Fruit fly (Drosophila melanogaster) whole organism, embryonic: ENCODE data around the gene CG34347.
A peak's percentile ranks its signal among the peaks of the same experiment; 100 is the strongest.

Source experiments
- CG13894 ChIP-seq: fragments of 200-800 bp; sonication (Bioruptor generic); optimal IDR thresholded peaks from 3 replicates; lab custom pipeline; 2018; ENCODE audit warnings: missing biosample characterization, mild to moderate bottlenecking, missing genetic modification characterization, moderate library complexity
- CG14860 ChIP-seq: fragments of 200-800 bp; sonication (Bioruptor generic); IDR thresholded peaks from 3 replicates; pipeline ENCODE4 v1.3.6; 2022; ENCODE audit warnings: missing biosample characterization, missing genetic modification characterization; ENCODE audit not compliant: partially characterized antibody
- CG17361 ChIP-seq: fragments of 200-800 bp; sonication (Bioruptor generic); IDR thresholded peaks from 3 replicates; pipeline ENCODE4 v1.3.6; 2022; ENCODE audit warnings: missing biosample characterization, missing genetic modification characterization
- CG18476 ChIP-seq: fragments of 200-800 bp; sonication (Bioruptor generic); optimal IDR thresholded peaks from 2 replicates; lab custom pipeline; 2016; ENCODE audit warnings: missing biosample characterization, mild to moderate bottlenecking, missing genetic modification characterization
- CG32532 ChIP-seq: fragments of 200-800 bp; sonication (Bioruptor generic); IDR thresholded peaks from 2 replicates; pipeline ENCODE4 v1.3.6; 2022; ENCODE audit warnings: missing biosample characterization, missing genetic modification characterization
- CG5180 ChIP-seq: fragments of 200-800 bp; sonication (Bioruptor generic); optimal IDR thresholded peaks from 3 replicates; lab custom pipeline; 2017; ENCODE audit warnings: missing biosample characterization, missing genetic modification characterization, mild to moderate bottlenecking, moderate library complexity, missing genetic modification reagents
- CG7357 ChIP-seq: fragments of 200-800 bp; sonication (Bioruptor generic); IDR thresholded peaks from 3 replicates; pipeline ENCODE4 v1.3.6; 2022; ENCODE audit warnings: missing biosample characterization, missing genetic modification characterization
- CG7556 ChIP-seq: fragments of 200-800 bp; sonication (Bioruptor generic); optimal IDR thresholded peaks from 2 replicates; lab custom pipeline; 2017; ENCODE audit warnings: missing biosample characterization, mild to moderate bottlenecking, missing genetic modification characterization
- CG8290 ChIP-seq, 3 experiments: fragments of 200-800 bp; sonication (Bioruptor generic); optimal IDR thresholded peaks; 2 replicates each; lab custom pipeline; 2016 to 2019; ENCODE audit warnings: missing biosample characterization in 3 of 3, missing genetic modification characterization in 3 of 3, mild to moderate bottlenecking in 2 of 3, moderate library complexity in 1 of 3
- CG8388 ChIP-seq: fragments of 200-800 bp; sonication (Bioruptor generic); optimal IDR thresholded peaks from 2 replicates; lab custom pipeline; 2019; ENCODE audit warnings: missing biosample characterization, mild to moderate bottlenecking, missing genetic modification characterization, moderate library complexity
- CoRest ChIP-seq: fragments of 200-800 bp; sonication (Bioruptor generic); optimal IDR thresholded peaks from 3 replicates; lab custom pipeline; 2018; ENCODE audit warnings: missing biosample characterization, mild to moderate bottlenecking, missing genetic modification characterization, moderate library complexity
- Dbx ChIP-seq: fragments of 200-800 bp; sonication (Bioruptor generic); IDR thresholded peaks from 3 replicates; pipeline ENCODE4 v1.3.6; 2022; ENCODE audit warnings: missing biosample characterization, missing genetic modification characterization
- Drgx ChIP-seq: fragments of 200-800 bp; sonication (Bioruptor generic); IDR thresholded peaks from 2 replicates; pipeline ENCODE4 v1.3.6; 2022; ENCODE audit warnings: missing biosample characterization, missing genetic modification characterization
- GATAe ChIP-seq: fragments of 200-800 bp; sonication (Bioruptor generic); conservative IDR thresholded peaks from 2 replicates; pipeline ENCODE4 v1.3.6; 2022; ENCODE audit warnings: missing biosample characterization, missing genetic modification characterization
- HLH3B ChIP-seq: fragments of 200-800 bp; sonication (Bioruptor generic); IDR thresholded peaks from 2 replicates; pipeline ENCODE4 v1.3.6; 2022; ENCODE audit warnings: missing biosample characterization, missing genetic modification characterization
- HLH4C ChIP-seq: fragments of 200-800 bp; sonication (Bioruptor generic); IDR thresholded peaks from 3 replicates; pipeline ENCODE4 v1.3.6; 2022; ENCODE audit warnings: missing biosample characterization, missing genetic modification characterization; ENCODE audit not compliant: partially characterized antibody
- Hr51 ChIP-seq, 2 experiments: fragments of 200-800 bp; sonication (Bioruptor generic); optimal IDR thresholded peaks; 2 replicates in 1 of 2; 3 replicates in 1 of 2; lab custom pipeline; 2016 to 2018; ENCODE audit warnings: missing biosample characterization in 2 of 2, missing genetic modification characterization in 2 of 2, mild to moderate bottlenecking in 1 of 2, moderate library complexity in 1 of 2
- MBD-R2 ChIP-seq: fragments of 200-800 bp; sonication (Bioruptor generic); IDR thresholded peaks from 2 replicates; pipeline ENCODE4 v1.3.6; 2022; ENCODE audit warnings: missing biosample characterization, missing genetic modification characterization
- Neu2 ChIP-seq: fragments of 200-800 bp; sonication (Bioruptor generic); optimal IDR thresholded peaks from 3 replicates; lab custom pipeline; 2016; ENCODE audit warnings: missing biosample characterization, missing genetic modification characterization, borderline replicate concordance
- Nf-YB ChIP-seq: fragments of 200-800 bp; sonication (Bioruptor generic); optimal IDR thresholded peaks from 3 replicates; lab custom pipeline; 2019; ENCODE audit warnings: missing biosample characterization, mild to moderate bottlenecking, missing genetic modification characterization, moderate library complexity
- Nf-YC ChIP-seq: fragments of 200-800 bp; optimal IDR thresholded peaks from 3 replicates; lab custom pipeline; 2019; ENCODE audit warnings: missing biosample characterization, mild to moderate bottlenecking, missing genetic modification characterization, moderate library complexity
- Oli ChIP-seq: fragments of 200-800 bp; sonication (Bioruptor generic); optimal IDR thresholded peaks from 2 replicates; lab custom pipeline; 2018; ENCODE audit warnings: missing biosample characterization, mild to moderate bottlenecking, missing genetic modification characterization, moderate library complexity
- Optix ChIP-seq: fragments of 200-800 bp; sonication (Bioruptor generic); IDR thresholded peaks from 3 replicates; pipeline ENCODE4 v1.3.6; 2022; ENCODE audit warnings: missing biosample characterization, missing genetic modification characterization
- Rfx ChIP-seq: fragments of 200-800 bp; sonication (Bioruptor generic); IDR thresholded peaks from 2 replicates; pipeline ENCODE4 v1.3.6; 2022; ENCODE audit warnings: missing biosample characterization, missing genetic modification characterization
- Sry-β ChIP-seq: fragments of 200-800 bp; sonication (Bioruptor generic); optimal IDR thresholded peaks from 2 replicates; lab custom pipeline; 2018; ENCODE audit warnings: missing biosample characterization, mild to moderate bottlenecking, missing genetic modification characterization, moderate library complexity
- ac ChIP-seq: fragments of 200-800 bp; sonication (Bioruptor generic); optimal IDR thresholded peaks from 3 replicates; lab custom pipeline; 2017; ENCODE audit warnings: missing biosample characterization, mild to moderate bottlenecking, missing genetic modification characterization
- bsh ChIP-seq, 2 experiments: fragments of 200-800 bp; sonication (Bioruptor generic); optimal IDR thresholded peaks; 2 replicates each; lab custom pipeline; 2017 to 2018; ENCODE audit warnings: mild to moderate bottlenecking in 2 of 2, missing biosample characterization in 2 of 2, missing genetic modification characterization in 2 of 2, moderate library complexity in 1 of 2
- caup ChIP-seq: fragments of 200-800 bp; sonication (Bioruptor generic); optimal IDR thresholded peaks from 3 replicates; lab custom pipeline; 2017; ENCODE audit warnings: missing biosample characterization, mild to moderate bottlenecking, missing genetic modification characterization, moderate library complexity; ENCODE audit not compliant: severe bottlenecking
- crp ChIP-seq, 2 experiments: fragments of 200-800 bp; sonication (Bioruptor generic); optimal IDR thresholded peaks; 2 replicates in 1 of 2; 3 replicates in 1 of 2; lab custom pipeline; 2017; ENCODE audit warnings: missing biosample characterization in 2 of 2, missing genetic modification characterization in 2 of 2, mild to moderate bottlenecking in 1 of 2, moderate library complexity in 1 of 2
- dmrt99B ChIP-seq: fragments of 200-800 bp; sonication (Bioruptor generic); optimal IDR thresholded peaks from 2 replicates; lab custom pipeline; 2018; ENCODE audit warnings: missing biosample characterization, mild to moderate bottlenecking, missing genetic modification characterization, moderate library complexity
- fd96Cb ChIP-seq: fragments of 200-800 bp; sonication (Bioruptor generic); optimal IDR thresholded peaks from 2 replicates; lab custom pipeline; 2018; ENCODE audit warnings: missing biosample characterization, mild to moderate bottlenecking, missing genetic modification characterization, moderate library complexity
- gcm2 ChIP-seq: fragments of 200-800 bp; sonication (Bioruptor generic); optimal IDR thresholded peaks from 2 replicates; lab custom pipeline; 2016; ENCODE audit warnings: missing biosample characterization, missing genetic modification characterization
- hkb ChIP-seq, 2 experiments: fragments of 200-800 bp in 1 of 2; fragments of >200 bp in 1 of 2; sonication (Bioruptor generic) in 1 of 2; IDR thresholded peaks in 1 of 2; optimal IDR thresholded peaks in 1 of 2; 2 replicates each; pipeline versions ENCODE4 v1.3.6 to Lab custom; 2017 to 2022; ENCODE audit warnings: missing biosample characterization in 1 of 2, missing genetic modification characterization in 1 of 2
- hth ChIP-seq: fragments of >200 bp; optimal IDR thresholded peaks from 2 replicates; lab custom pipeline; 2017; ENCODE audit warnings: inconsistent platforms
- kah ChIP-seq: fragments of 200-800 bp; sonication (Bioruptor generic); optimal IDR thresholded peaks from 2 replicates; lab custom pipeline; 2018; ENCODE audit warnings: missing biosample characterization, mild to moderate bottlenecking, missing genetic modification characterization
- lbe ChIP-seq: fragments of 200-800 bp; sonication (Bioruptor generic); optimal IDR thresholded peaks from 2 replicates; lab custom pipeline; 2016; ENCODE audit warnings: missing biosample characterization, mild to moderate bottlenecking, missing genetic modification characterization
- lmd ChIP-seq: fragments of 200-800 bp; sonication (Bioruptor generic); IDR thresholded peaks from 2 replicates; pipeline ENCODE4 v1.3.6; 2022; ENCODE audit warnings: missing biosample characterization, missing genetic modification characterization
- nau ChIP-seq: fragments of 200-800 bp; sonication (Bioruptor generic); optimal IDR thresholded peaks from 3 replicates; lab custom pipeline; 2017; ENCODE audit warnings: missing biosample characterization, mild to moderate bottlenecking, missing genetic modification characterization, missing genetic modification reagents
- org-1 ChIP-seq: fragments of 200-800 bp; sonication (Bioruptor generic); optimal IDR thresholded peaks from 2 replicates; lab custom pipeline; 2017; ENCODE audit warnings: missing biosample characterization, missing genetic modification characterization
- slbo ChIP-seq: fragments of 200-800 bp; sonication (Bioruptor generic); IDR thresholded peaks from 2 replicates; pipeline ENCODE4 v1.3.6; 2022; ENCODE audit warnings: missing biosample characterization, missing genetic modification characterization
- slp2 ChIP-seq: fragments of 200-800 bp; sonication (Bioruptor generic); optimal IDR thresholded peaks from 2 replicates; lab custom pipeline; 2016; ENCODE audit warnings: missing biosample characterization, missing genetic modification characterization
- sob ChIP-seq: fragments of 200-800 bp; sonication (Bioruptor generic); IDR thresholded peaks from 2 replicates; pipeline ENCODE4 v1.3.6; 2022; ENCODE audit warnings: missing biosample characterization, missing genetic modification characterization
- wor ChIP-seq: fragments of 200-800 bp; sonication (Bioruptor generic); IDR thresholded peaks from 2 replicates; pipeline ENCODE4 v1.3.6; 2022; ENCODE audit warnings: missing biosample characterization, missing genetic modification characterization

The CG34347 gene

dm6 chr3R:31342574-31342973, 31.6 kb downstream of the CG34347 start:
- TF ChIP-seq Sry-β (GFP tag; lab: Kevin White, UChicago) (no peak), nau (GFP tag; lab: Kevin White, UChicago) (no peak), lbe (GFP tag; lab: Kevin White, UChicago) (no peak), CG18476 (GFP tag; lab: Kevin White, UChicago) (no peak), kah (GFP tag; lab: Kevin White, UChicago) (no peak)
- TF ChIP-seq, all 482 proteins: peak for 0

- TF ChIP-seq bsh (GFP tag; optimal IDR thresholded peaks at IDR 0.05; lab: Kevin White, UChicago), result peak in 1 of 2 experiments; percentile 23
- TF ChIP-seq ac (GFP tag; lab: Kevin White, UChicago), result no peak
- TF ChIP-seq HLH4C (GFP tag; lab: Robert Waterston, UW), result peak; percentile 9; the same call in 1 of the 3 replicates
Measured at dm6 chr3R:31345626-31346025, 34.7 kb downstream of the CG34347 start.

- TF ChIP-seq caup (GFP tag; lab: Kevin White, UChicago), result no peak
- 0 out of 3 replicates have a peak, but pooled peaks have one; percentile 35 for TF ChIP-seq HLH4C (GFP tag; lab: Robert Waterston, UW)
- TF ChIP-seq slp2, result no peak
Measured at dm6 chr3R:31346657-31347056, 35.7 kb downstream of the CG34347 start.

- TF ChIP-seq Hr51 (GFP tag; optimal IDR thresholded peaks at IDR 0.05; lab: Kevin White, UChicago) (peak in 1 of 2 experiments; percentile 61), HLH3B (GFP tag; lab: Robert Waterston, UW) (no peak), Optix (GFP tag; lab: Robert Waterston, UW) (0 out of 3 replicates have a peak, but pooled peaks have one; percentile 21), org-1 (GFP tag; lab: Kevin White, UChicago) (peak; percentile 20), Oli (peak; percentile 16), gcm2 (no peak), fd96Cb (tag; lab: Kevin White, UChicago) (no peak), sob (0 out of 2 replicates have a peak, but pooled peaks have one; percentile 25), Neu2 (GFP tag; lab: Kevin White, UChicago) (no peak), slbo (GFP tag; lab: Robert Waterston, UW) (peak; percentile 28; the same call in 1 of the 2 replicates), dmrt99B (tag; lab: Kevin White, UChicago) (peak; percentile 14), CG7556 (GFP tag; lab: Kevin White, UChicago) (peak; percentile 49), hth (no peak), Rfx (GFP tag; lab: Robert Waterston, UW) (peak; percentile 47), Drgx (GFP tag; lab: Robert Waterston, UW) (no peak), crp (GFP tag; optimal IDR thresholded peaks at IDR 0.05; lab: Kevin White, UChicago) (no peak), lmd (peak; percentile 42), GATAe (GFP tag; lab: Robert Waterston, UW) (no peak), hkb (optimal IDR thresholded peaks at IDR 0.05; lab: Kevin White, UChicago) (no peak), hkb (GFP tag; IDR thresholded peaks at IDR 0.05; lab: Robert Waterston, UW) (0 out of 2 replicates have a peak, but pooled peaks have one; percentile 34), CG5180 (GFP tag; lab: Kevin White, UChicago) (no peak), MBD-R2 (GFP tag; lab: Robert Waterston, UW) (peak; percentile 19; the same call in 1 of the 2 replicates), Nf-YB (GFP tag; lab: Kevin White, UChicago) (no peak), Nf-YC (tag; lab: Kevin White, UChicago) (no peak), CG32532 (GFP tag; lab: Robert Waterston, UW) (0 out of 2 replicates have a peak, but pooled peaks have one; percentile 19), CG17361 (GFP tag; lab: Robert Waterston, UW) (no peak), wor (GFP tag; lab: Robert Waterston, UW) (no peak), CG8388 (GFP tag; lab: Kevin White, UChicago) (no peak), Dbx (peak; percentile 48; the same call in 2 of the 3 replicates), CG7357 (GFP tag; lab: Robert Waterston, UW) (no peak), CG14860 (no peak), CoRest (tag; lab: Kevin White, UChicago) (peak; percentile 10), CG13894 (tag; lab: Kevin White, UChicago) (peak; percentile 33), CG8290 (GFP tag; optimal IDR thresholded peaks at IDR 0.05; lab: Kevin White, UChicago) (no peak), CG8290 (tag; optimal IDR thresholded peaks at IDR 0.05; lab: Kevin White, UChicago) (peak in 1 of 2 experiments; percentile 9)
Measured at dm6 chr3R:31363615-31364014, 52.7 kb downstream of the CG34347 start.
